Worm (Caenorhabditis elegans) whole organism, late embryonic: Measurements from ENCODE around the gene D2023.4.

Experiments used
- C38D4.7 ChIP-seq: fragments of 200-800 bp; sonication (Bioruptor generic); optimal IDR thresholded peaks from 2 replicates; lab custom pipeline; 2018; ENCODE audit warnings: mild to moderate bottlenecking, missing genetic modification characterization, moderate library complexity, missing compliant biosample characterization
- F13H6.1 ChIP-seq: sonication (generic microtip); optimal IDR thresholded peaks from 2 replicates; lab custom pipeline; 2016; ENCODE audit warnings: missing genetic modification characterization, missing compliant biosample characterization
- K09A11.1 ChIP-seq: sonication (generic microtip); optimal IDR thresholded peaks from 2 replicates; lab custom pipeline; 2017; ENCODE audit warnings: antibody characterized with exemption, mild to moderate bottlenecking, missing genetic modification characterization, missing compliant biosample characterization; ENCODE audit not compliant: insufficient read depth
- T23F11.4 ChIP-seq: fragments of 200-800 bp; sonication (Bioruptor generic); optimal IDR thresholded peaks from 2 replicates; lab custom pipeline; 2018; ENCODE audit warnings: mild to moderate bottlenecking, missing genetic modification characterization, missing compliant biosample characterization
- ahr-1 ChIP-seq: sonication (generic microtip); optimal IDR thresholded peaks from 2 replicates; lab custom pipeline; 2016; ENCODE audit warnings: missing genetic modification characterization, missing compliant biosample characterization
- ama-1 ChIP-seq: fragments of 150-350 bp; optimal IDR thresholded peaks from 2 replicates; lab custom pipeline; 2014
- ceh-14 ChIP-seq: sonication (generic microtip); optimal IDR thresholded peaks from 2 replicates; lab custom pipeline; 2016; ENCODE audit warnings: missing genotype, missing genetic modification characterization, missing compliant biosample characterization
- ceh-18 ChIP-seq: sonication (generic microtip); optimal IDR thresholded peaks from 2 replicates; lab custom pipeline; 2016; ENCODE audit warnings: missing genetic modification characterization, missing compliant biosample characterization
- ceh-19 ChIP-seq: fragments of 200-800 bp; sonication (Bioruptor generic); optimal IDR thresholded peaks from 2 replicates; lab custom pipeline; 2018; ENCODE audit warnings: mild to moderate bottlenecking, missing genetic modification characterization, missing compliant biosample characterization
- ceh-34 ChIP-seq: sonication (generic microtip); optimal IDR thresholded peaks from 2 replicates; lab custom pipeline; 2016; ENCODE audit warnings: mild to moderate bottlenecking, missing genetic modification characterization, missing compliant biosample characterization
- ceh-45 ChIP-seq: fragments of 200-800 bp; sonication (Bioruptor generic); IDR thresholded peaks from 2 replicates; pipeline ENCODE4 v1.3.6; 2022; ENCODE audit warnings: missing genetic modification reagents, missing genetic modification characterization, missing compliant biosample characterization
- ceh-48 ChIP-seq: sonication (generic microtip); optimal IDR thresholded peaks from 2 replicates; lab custom pipeline; 2016; ENCODE audit warnings: missing genetic modification characterization, inconsistent platforms, missing compliant biosample characterization
- ceh-6 ChIP-seq: fragments of 200-800 bp; sonication (Bioruptor generic); optimal IDR thresholded peaks from 2 replicates; lab custom pipeline; 2018; ENCODE audit warnings: mild to moderate bottlenecking, missing genetic modification characterization, missing compliant biosample characterization
- elt-2 ChIP-seq: sonication (generic microtip); optimal IDR thresholded peaks from 2 replicates; lab custom pipeline; 2016; ENCODE audit warnings: missing genetic modification reagents, missing genetic modification characterization, missing compliant biosample characterization
- eyg-1 ChIP-seq: sonication (generic microtip); optimal IDR thresholded peaks from 2 replicates; lab custom pipeline; 2016; ENCODE audit warnings: missing genotype, missing genetic modification characterization, missing compliant biosample characterization
- fax-1 ChIP-seq: sonication (generic microtip); optimal IDR thresholded peaks from 2 replicates; lab custom pipeline; 2016; ENCODE audit warnings: missing genotype, missing genetic modification characterization, missing compliant biosample characterization
- fkh-6 ChIP-seq: sonication (generic microtip); optimal IDR thresholded peaks from 2 replicates; lab custom pipeline; 2016; ENCODE audit warnings: missing genetic modification characterization, missing compliant biosample characterization
- hlh-15 ChIP-seq: sonication (generic microtip); optimal IDR thresholded peaks from 2 replicates; lab custom pipeline; 2016; ENCODE audit warnings: missing genetic modification characterization, missing compliant biosample characterization
- hlh-8 ChIP-seq: sonication (generic microtip); optimal IDR thresholded peaks from 2 replicates; lab custom pipeline; 2016; ENCODE audit warnings: missing genotype, missing genetic modification characterization, missing compliant biosample characterization
- lin-11 ChIP-seq: fragments of 200-800 bp; sonication (Bioruptor generic); optimal IDR thresholded peaks from 2 replicates; lab custom pipeline; 2018; ENCODE audit warnings: mild to moderate bottlenecking, missing genetic modification characterization, missing compliant biosample characterization
- madf-2 ChIP-seq: sonication (generic microtip); optimal IDR thresholded peaks from 2 replicates; lab custom pipeline; 2017; ENCODE audit warnings: missing genetic modification characterization, missing compliant biosample characterization
- nfya-1 ChIP-seq: sonication (generic microtip); optimal IDR thresholded peaks from 2 replicates; lab custom pipeline; 2017; ENCODE audit warnings: missing genetic modification characterization, mild to moderate bottlenecking, missing compliant biosample characterization, antibody characterized with exemption, moderate library complexity
- npax-4 ChIP-seq: sonication (generic microtip); optimal IDR thresholded peaks from 2 replicates; lab custom pipeline; 2016; ENCODE audit warnings: missing genetic modification characterization, missing compliant biosample characterization
- odd-2 ChIP-seq: sonication (generic microtip); optimal IDR thresholded peaks from 2 replicates; lab custom pipeline; 2017; ENCODE audit warnings: antibody characterized with exemption, mild to moderate bottlenecking, missing genetic modification characterization, missing compliant biosample characterization
- pat-9 ChIP-seq: fragments of 200-800 bp; sonication (Bioruptor generic); optimal IDR thresholded peaks from 2 replicates; lab custom pipeline; 2018; ENCODE audit warnings: mild to moderate bottlenecking, missing genetic modification characterization, moderate library complexity, missing compliant biosample characterization
- pha-2 ChIP-seq: sonication (generic microtip); optimal IDR thresholded peaks from 2 replicates; lab custom pipeline; 2017; ENCODE audit warnings: mild to moderate bottlenecking, missing genetic modification characterization, missing compliant biosample characterization
- pha-4 ChIP-seq: fragments of 150-350 bp; optimal IDR thresholded peaks from 2 replicates; lab custom pipeline; 2018; ENCODE audit warnings: missing biosample characterization, missing genetic modification reagents, missing genetic modification characterization
- pqm-1 ChIP-seq: sonication (generic microtip); optimal IDR thresholded peaks from 2 replicates; lab custom pipeline; 2016; ENCODE audit warnings: missing genetic modification characterization, missing compliant biosample characterization
- pros-1 ChIP-seq: fragments of 150-350 bp; optimal IDR thresholded peaks from 2 replicates; lab custom pipeline; 2014; ENCODE audit warnings: missing biosample characterization, missing genetic modification reagents, missing genetic modification characterization
- ref-2 ChIP-seq: sonication (generic microtip); optimal IDR thresholded peaks from 2 replicates; lab custom pipeline; 2016; ENCODE audit warnings: missing genetic modification characterization, missing compliant biosample characterization
- rnt-1 ChIP-seq: sonication (generic microtip); optimal IDR thresholded peaks from 2 replicates; lab custom pipeline; 2016; ENCODE audit warnings: missing genetic modification characterization, missing compliant biosample characterization
- sdc-2 ChIP-seq: sonication (generic microtip); optimal IDR thresholded peaks from 2 replicates; lab custom pipeline; 2016; ENCODE audit warnings: missing genotype, missing genetic modification characterization, missing compliant biosample characterization
- tbx-2 ChIP-seq: sonication (generic microtip); optimal IDR thresholded peaks from 2 replicates; lab custom pipeline; 2016; ENCODE audit warnings: missing genetic modification characterization, missing compliant biosample characterization
- tbx-7 ChIP-seq: sonication (generic microtip); optimal IDR thresholded peaks from 2 replicates; lab custom pipeline; 2016; ENCODE audit warnings: missing genotype, missing genetic modification characterization, missing compliant biosample characterization
- unc-42 ChIP-seq: sonication (generic microtip); optimal IDR thresholded peaks from 2 replicates; lab custom pipeline; 2016; ENCODE audit warnings: missing genotype, missing genetic modification characterization, missing compliant biosample characterization
- unc-55 ChIP-seq: sonication (generic microtip); optimal IDR thresholded peaks from 2 replicates; lab custom pipeline; 2017; ENCODE audit warnings: missing biosample characterization, missing genetic modification reagents, missing genetic modification characterization
- unc-86 ChIP-seq: sonication (generic microtip); optimal IDR thresholded peaks from 2 replicates; lab custom pipeline; 2016; ENCODE audit warnings: missing genetic modification characterization, missing compliant biosample characterization

D2023.4 gene

DNA sequence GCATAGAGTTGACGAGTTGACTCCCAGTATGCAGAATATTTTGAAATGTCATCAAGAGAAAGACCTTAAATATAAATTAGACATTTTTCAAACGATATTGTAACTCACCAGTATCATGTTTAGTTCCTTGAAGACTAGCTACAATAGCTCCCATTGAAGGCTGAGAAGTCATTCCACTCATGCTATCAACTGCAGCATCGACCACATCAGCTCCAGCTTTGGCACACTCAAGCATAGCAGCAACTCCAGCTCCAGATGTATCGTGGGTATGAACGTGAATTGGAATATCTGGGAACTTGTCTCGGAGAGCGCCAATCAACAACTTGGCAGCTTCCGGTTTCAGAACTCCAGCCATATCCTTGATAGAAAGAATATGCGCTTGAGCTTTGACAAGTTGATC is 6.1 kb downstream of the D2023.4 start:
- no peak for TF ChIP-seq ceh-18
- TF ChIP-seq tbx-7 (tag; lab: Kevin White, UChicago), result no peak
- no peak for TF ChIP-seq madf-2 (tag; lab: Kevin White, UChicago)
- TF ChIP-seq rnt-1 (tag; lab: Kevin White, UChicago), result no peak
- no peak for TF ChIP-seq odd-2 (tag; lab: Kevin White, UChicago)
- no peak for TF ChIP-seq ceh-19 (GFP tag; lab: Kevin White, UChicago)
- no peak for TF ChIP-seq ceh-45 (GFP tag; lab: Robert Waterston, UW)
- TF ChIP-seq tbx-2, result no peak
- no peak for TF ChIP-seq F13H6.1 (tag; lab: Kevin White, UChicago)
- TF ChIP-seq sdc-2 (tag; lab: Kevin White, UChicago), result no peak

DNA sequence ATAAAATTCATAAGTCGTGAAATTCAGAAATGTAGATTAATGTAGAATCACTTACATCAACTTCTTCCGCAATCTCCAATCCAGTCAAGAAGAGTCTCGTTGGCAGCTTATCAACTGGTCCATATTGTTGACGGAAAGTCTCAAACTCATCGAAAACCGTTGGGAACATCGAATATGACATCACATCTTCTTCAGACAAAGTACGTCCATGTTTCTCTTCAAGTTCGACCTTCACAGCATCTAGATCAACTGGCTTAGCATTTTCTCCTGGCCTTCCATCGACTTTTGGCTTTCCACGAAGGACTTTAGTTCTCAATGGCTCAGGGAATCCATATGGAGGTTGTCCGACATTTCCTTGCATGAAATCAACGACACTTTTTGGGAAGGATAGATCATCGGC is 6.8 kb downstream of the D2023.4 start:
- TF ChIP-seq T23F11.4 (GFP tag; lab: Kevin White, UChicago), result no peak
- TF ChIP-seq eyg-1 (tag; lab: Kevin White, UChicago), result no peak
- TF ChIP-seq hlh-8 (tag; lab: Kevin White, UChicago), result no peak
- TF ChIP-seq ceh-48 (tag; lab: Kevin White, UChicago), result no peak
- no peak for TF ChIP-seq K09A11.1
- TF ChIP-seq elt-2, result no peak
- TF ChIP-seq unc-86, result no peak
- no peak for TF ChIP-seq npax-4 (tag; lab: Kevin White, UChicago)
- no peak for TF ChIP-seq fax-1 (tag; lab: Kevin White, UChicago)
- TF ChIP-seq pros-1, result no peak
- no peak for TF ChIP-seq hlh-15
- no peak for TF ChIP-seq lin-11 (tag; lab: Kevin White, UChicago)
- no peak for TF ChIP-seq pat-9 (tag; lab: Kevin White, UChicago)
- TF ChIP-seq, all 69 proteins: peak for 0

DNA sequence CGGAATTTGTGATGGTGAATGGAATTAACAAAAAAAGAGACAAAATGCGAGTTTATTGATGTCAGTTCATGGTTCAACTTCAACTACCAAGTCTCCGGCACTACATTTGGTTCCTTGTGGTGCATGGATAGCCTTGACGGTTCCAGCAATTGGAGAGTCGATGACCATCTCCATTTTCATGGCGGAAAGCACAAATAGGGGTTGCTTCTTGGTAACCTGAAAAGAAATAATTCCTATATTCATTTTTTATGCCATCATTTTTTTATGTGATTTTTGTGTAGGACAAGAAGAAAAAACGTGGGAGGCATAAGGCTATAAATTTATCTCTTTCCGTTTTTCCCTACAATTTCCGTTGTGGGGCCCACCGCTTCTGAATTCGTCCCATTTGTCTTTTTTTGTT is 7.5 kb downstream of the D2023.4 start:
- TF ChIP-seq ahr-1 (tag; lab: Kevin White, UChicago), result no peak

DNA sequence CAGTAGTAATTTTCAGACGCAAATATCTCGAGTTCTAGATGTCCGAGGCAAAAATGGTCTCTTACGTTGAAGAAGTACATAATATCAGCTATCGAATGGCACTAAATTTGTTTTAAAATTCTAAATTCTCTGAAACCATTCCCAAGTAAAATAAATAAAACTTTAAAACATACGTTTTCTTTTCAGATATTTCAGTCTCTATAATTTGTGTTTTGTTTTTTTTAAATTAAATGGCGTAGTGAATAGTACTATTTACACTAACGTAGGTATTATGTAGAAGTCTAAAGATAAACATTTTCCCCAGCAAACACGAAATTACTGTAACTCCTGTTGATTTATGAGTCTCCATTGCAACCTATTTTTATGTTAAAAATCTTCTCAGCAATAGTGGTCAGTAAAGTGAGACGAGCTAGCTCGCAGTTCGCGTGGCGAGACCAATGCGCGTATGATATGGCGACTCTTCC is 8.3 kb downstream of the D2023.4 start:
- TF ChIP-seq ceh-6 (GFP tag; lab: Kevin White, UChicago), result no peak
- TF ChIP-seq ama-1 (lab: Kevin White, UChicago), result no peak
- TF ChIP-seq pqm-1 (tag; lab: Kevin White, UChicago), result no peak
- TF ChIP-seq pha-4, result no peak
- no peak for TF ChIP-seq tbx-7 (tag; lab: Kevin White, UChicago)

DNA sequence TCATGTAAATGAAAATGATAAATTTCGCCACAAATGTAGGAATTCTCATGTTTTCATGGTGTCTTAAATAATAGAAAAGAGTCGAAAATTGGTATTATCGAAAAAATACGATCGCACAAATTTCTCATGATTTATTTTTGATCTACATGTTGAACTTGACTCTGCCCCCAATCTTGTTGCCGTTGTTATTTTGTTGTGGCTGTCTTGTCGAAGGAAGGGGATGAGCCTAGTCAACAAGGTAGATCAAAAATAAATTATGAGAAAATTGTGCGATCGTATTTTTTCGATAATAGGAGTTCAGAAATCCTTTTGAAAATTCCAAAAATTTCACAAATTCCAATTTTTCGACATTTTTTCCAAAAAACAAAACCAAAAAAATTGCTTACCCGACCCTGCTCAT is 10.0 kb downstream of the D2023.4 start:
- no peak for TF ChIP-seq rnt-1 (tag; lab: Kevin White, UChicago)
- TF ChIP-seq K09A11.1, result no peak
- TF ChIP-seq C38D4.7 (GFP tag; lab: Kevin White, UChicago), result no peak
- TF ChIP-seq lin-11 (tag; lab: Kevin White, UChicago), result no peak
- no peak for TF ChIP-seq unc-55
- TF ChIP-seq ceh-14 (tag; lab: Kevin White, UChicago), result no peak
- no peak for TF ChIP-seq fkh-6
- TF ChIP-seq unc-42 (tag; lab: Kevin White, UChicago), result no peak
- TF ChIP-seq hlh-15, result no peak
- TF ChIP-seq nfya-1, result no peak
- TF ChIP-seq fax-1 (tag; lab: Kevin White, UChicago), result no peak
- no peak for TF ChIP-seq ref-2
- TF ChIP-seq unc-86, result no peak
- TF ChIP-seq pha-2 (tag; lab: Kevin White, UChicago), result no peak
- TF ChIP-seq ceh-34 (tag; lab: Kevin White, UChicago), result no peak
- TF ChIP-seq, all 69 proteins: peak for 0
